Worm (Caenorhabditis elegans) whole organism, L1 larva: ENCODE results near the gene Y47A7.2.

ENCODE experiments used
- aly-2 ChIP-seq: fragments of 150-350 bp; optimal IDR thresholded peaks from 2 replicates; lab custom pipeline; 2014; ENCODE audit warnings: missing biosample characterization, missing genetic modification characterization
- ama-1 ChIP-seq: fragments of 150-350 bp; optimal IDR thresholded peaks from 2 replicates; lab custom pipeline; 2014
- ceh-8 ChIP-seq: fragments of 200-800 bp; sonication (Bioruptor generic); optimal IDR thresholded peaks from 2 replicates; lab custom pipeline; 2018; ENCODE audit warnings: mild to moderate bottlenecking, missing genetic modification characterization, moderate library complexity, missing compliant biosample characterization
- ces-1 ChIP-seq: fragments of 150-350 bp; optimal IDR thresholded peaks from 2 replicates; lab custom pipeline; 2014; ENCODE audit warnings: missing biosample characterization, missing genetic modification reagents, missing genetic modification characterization
- elt-2 ChIP-seq: sonication (generic microtip); optimal IDR thresholded peaks from 2 replicates; lab custom pipeline; 2016; ENCODE audit warnings: missing genetic modification characterization, mild to moderate bottlenecking, inconsistent platforms, missing compliant biosample characterization, missing genetic modification reagents
- fos-1 ChIP-seq: fragments of 150-350 bp; optimal IDR thresholded peaks from 2 replicates; lab custom pipeline; 2014; ENCODE audit warnings: missing biosample characterization, missing genetic modification characterization
- isw-1 ChIP-seq: fragments of 200-800 bp; sonication (Bioruptor generic); IDR thresholded peaks from 2 replicates; pipeline ENCODE4 v1.3.6; 2022; ENCODE audit warnings: missing genetic modification characterization, missing compliant biosample characterization
- mdl-1 ChIP-seq, 2 experiments: fragments of 150-350 bp; optimal IDR thresholded peaks; 2 replicates each; lab custom pipeline; 2014 to 2017; ENCODE audit warnings: missing biosample characterization in 2 of 2, missing genetic modification characterization in 2 of 2, inconsistent platforms in 1 of 2
- mep-1 ChIP-seq: fragments of 150-350 bp; optimal IDR thresholded peaks from 2 replicates; lab custom pipeline; 2014; ENCODE audit warnings: missing biosample characterization, missing genetic modification characterization
- nhr-12 ChIP-seq: sonication (generic microtip); optimal IDR thresholded peaks from 2 replicates; lab custom pipeline; 2017; ENCODE audit warnings: missing biosample characterization, missing genetic modification characterization
- rnt-1 ChIP-seq: sonication (generic microtip); optimal IDR thresholded peaks from 2 replicates; lab custom pipeline; 2016; ENCODE audit warnings: mild to moderate bottlenecking, missing genetic modification characterization, moderate library complexity, missing compliant biosample characterization
- snpc-4 ChIP-seq: fragments of 150-350 bp; optimal IDR thresholded peaks from 2 replicates; lab custom pipeline; 2014; ENCODE audit warnings: missing biosample characterization, missing genetic modification characterization
- tbx-2 ChIP-seq: sonication (generic microtip); optimal IDR thresholded peaks from 2 replicates; lab custom pipeline; 2016; ENCODE audit warnings: missing genetic modification characterization, missing compliant biosample characterization

ce11 chrV:5164682-5165081 is 33.5 kb downstream of the Y47A7.2 start, which contains the start of gene abu-7:
- TF ChIP-seq ces-1 (GFP tag; lab: Kevin White, UChicago) (no peak), elt-2 (no peak), tbx-2 (no peak), snpc-4 (tag; lab: Kevin White, UChicago) (no peak), ama-1 (lab: Kevin White, UChicago) (no peak), mep-1 (tag; lab: Kevin White, UChicago) (no peak), aly-2 (no peak), mdl-1 (tag; optimal IDR thresholded peaks at IDR 0.05; lab: Kevin White, UChicago) (no peak), isw-1 (GFP tag; lab: Robert Waterston, UW) (no peak), ceh-8 (no peak), rnt-1 (tag; lab: Kevin White, UChicago) (no peak), nhr-12 (no peak), fos-1 (tag; lab: Kevin White, UChicago) (no peak)
